Worm (Caenorhabditis elegans): ENCODE data around the gene acl-7.

The acl-7 gene

DNA sequence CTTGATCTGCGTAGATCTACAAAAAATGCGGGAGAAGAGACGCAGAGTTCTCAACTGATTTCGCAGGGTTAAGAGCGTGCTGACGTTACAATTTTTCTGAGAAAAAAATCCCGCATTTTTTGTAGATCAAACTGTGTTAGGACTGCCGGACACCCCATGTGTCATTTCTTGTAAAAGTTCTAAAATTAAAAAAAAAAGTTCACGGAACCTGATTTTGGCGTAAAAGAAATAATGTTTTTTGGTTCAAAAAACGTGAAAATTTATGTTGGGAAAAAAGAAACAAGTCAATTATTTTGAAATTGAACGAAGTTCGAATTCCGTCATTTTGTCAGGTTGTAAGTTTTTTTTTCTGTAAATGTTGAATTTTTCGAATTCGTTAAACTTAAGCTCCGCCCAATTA lies 39.9 kb downstream of the acl-7 start, which contains the start of gene Y46G5A.34:
Y46G5A.34 (plus strand) TSS at position 301 of the 400 bp plus-strand sequence.
- no peak for TF ChIP-seq nhr-6 (tag; optimal IDR thresholded peaks at IDR 0.05)
- TF ChIP-seq dmd-4 (tag; optimal IDR thresholded peaks at IDR 0.05): no peak
- TF ChIP-seq nhr-10 (tag; optimal IDR thresholded peaks at IDR 0.05): no peak
- TF ChIP-seq unc-62 (GFP tag; optimal IDR thresholded peaks at IDR 0.05): no peak
- no peak for TF ChIP-seq ztf-1 (GFP tag; conservative IDR thresholded peaks at IDR 0.05)
- no peak for TF ChIP-seq F13H6.1 (tag; optimal IDR thresholded peaks at IDR 0.05)
- TF ChIP-seq sma-9 (GFP tag; optimal IDR thresholded peaks at IDR 0.05): no peak
- TF ChIP-seq sma-9 (tag; optimal IDR thresholded peaks at IDR 0.05): no peak
- TF ChIP-seq sem-4 (tag; optimal IDR thresholded peaks at IDR 0.05): no peak

DNA sequence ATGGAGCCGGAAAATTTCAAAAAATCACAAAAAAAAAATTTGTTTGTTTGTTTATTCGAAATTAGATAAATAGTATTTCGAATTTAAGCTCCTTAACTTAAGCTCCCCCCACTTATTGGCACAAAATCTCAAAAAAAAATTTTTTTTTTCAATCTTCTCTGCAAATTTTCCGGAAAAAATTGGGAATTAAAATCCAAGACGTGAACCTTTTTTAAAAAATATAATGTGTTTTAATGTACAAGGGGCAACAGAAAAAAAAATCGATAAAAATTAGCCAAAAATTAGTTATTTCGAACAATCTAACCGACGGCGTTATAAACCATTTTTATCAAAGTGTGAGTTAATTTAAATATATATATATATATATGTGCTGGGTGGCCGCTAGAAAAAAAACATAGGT lies 41.9 kb downstream of the acl-7 start, which contains the start of gene Y46G5A.14:
Y46G5A.14 (plus strand) TSS at position 301 of the 400 bp plus-strand sequence.
- TF ChIP-seq sma-9 (GFP tag; optimal IDR thresholded peaks at IDR 0.05): no peak
- TF ChIP-seq sma-9 (tag; optimal IDR thresholded peaks at IDR 0.05): no peak
- TF ChIP-seq unc-62 (GFP tag; optimal IDR thresholded peaks at IDR 0.05): no peak
- no peak for TF ChIP-seq lin-39 (tag; optimal IDR thresholded peaks at IDR 0.05)
- TF ChIP-seq F13H6.1 (tag; optimal IDR thresholded peaks at IDR 0.05): no peak
- no peak for TF ChIP-seq mbf-1 (tag; optimal IDR thresholded peaks at IDR 0.05)
- TF ChIP-seq egl-27 (tag; optimal IDR thresholded peaks at IDR 0.05): no peak

DNA sequence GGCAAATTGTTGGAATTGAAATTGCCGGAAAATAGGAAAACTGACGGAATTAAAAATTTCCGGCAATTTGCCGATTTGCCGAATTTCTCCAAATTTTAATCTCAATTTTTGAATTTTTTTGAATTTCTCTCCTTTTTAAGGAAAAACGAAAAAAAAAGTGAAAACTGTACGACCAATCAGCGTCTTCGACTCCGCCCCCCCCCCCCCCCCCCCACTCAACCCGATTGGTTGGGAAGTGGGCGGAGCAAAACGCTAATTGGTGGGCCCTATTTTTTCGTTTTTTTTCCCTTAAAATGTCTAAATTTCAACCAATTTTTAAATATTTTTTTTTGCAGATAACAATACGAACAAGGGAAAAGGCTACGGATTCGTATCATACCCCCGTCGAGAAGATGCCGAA lies 46.3 kb downstream of the acl-7 start:
- TF ChIP-seq elt-3 (tag; optimal IDR thresholded peaks at IDR 0.05): no peak
- TF ChIP-seq R02D3.7 (tag; optimal IDR thresholded peaks at IDR 0.05): no peak
- TF ChIP-seq C34F6.9 (tag; optimal IDR thresholded peaks at IDR 0.05): no peak

DNA sequence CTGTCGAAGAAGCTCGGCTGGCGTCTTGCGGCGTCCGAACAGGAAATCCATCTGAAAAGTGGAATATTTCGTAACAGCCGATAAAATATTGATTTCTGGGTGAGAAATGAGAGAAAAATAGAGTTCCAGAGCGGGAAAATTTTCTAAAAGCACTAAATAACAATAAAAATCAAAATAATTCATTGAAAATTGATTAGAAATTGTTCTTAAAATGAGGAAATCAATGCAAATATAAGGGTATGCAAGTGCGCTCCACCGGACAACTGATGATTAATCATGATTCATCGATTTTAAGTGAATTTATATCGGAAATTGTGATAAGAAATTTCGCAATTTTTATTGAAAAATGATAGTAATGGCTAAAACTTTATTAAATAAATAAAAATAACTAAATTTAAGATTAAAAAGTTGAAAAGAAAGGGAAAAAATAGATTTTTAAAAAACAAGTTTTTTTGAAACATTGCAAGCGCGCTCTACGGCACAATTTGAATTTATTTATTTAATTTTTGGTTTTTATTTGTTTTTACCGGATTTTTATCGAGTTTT lies 48.0 kb downstream of the acl-7 start, which contains the start of the genes vps-2 and tiar-2:
vps-2 (minus strand) TSS at position 51 of the 546 bp plus-strand sequence.
tiar-2 (plus strand) TSS at position 520 of the 546 bp plus-strand sequence.
- peak in 1 of 2 experiments; percentile 87 for TF ChIP-seq lsy-2 (tag; optimal IDR thresholded peaks at IDR 0.05)
- peak; percentile 34 for TF ChIP-seq nhr-21 (tag; optimal IDR thresholded peaks at IDR 0.05)
- TF ChIP-seq lin-11 (tag; optimal IDR thresholded peaks at IDR 0.05): no peak
- TF ChIP-seq gmeb-1 (tag; optimal IDR thresholded peaks at IDR 0.05): peak; percentile 74
- no peak for TF ChIP-seq ceh-16 (tag; optimal IDR thresholded peaks at IDR 0.05)
- TF ChIP-seq ztf-4 (tag; optimal IDR thresholded peaks at IDR 0.05): no peak
- no peak for TF ChIP-seq nhr-23 (tag; optimal IDR thresholded peaks at IDR 0.05)
- peak; percentile 18 for TF ChIP-seq F13H6.1 (tag; optimal IDR thresholded peaks at IDR 0.05)
- no peak for TF ChIP-seq R02D3.7 (tag; optimal IDR thresholded peaks at IDR 0.05)
- peak; percentile 55 for TF ChIP-seq nhr-25 (tag; optimal IDR thresholded peaks at IDR 0.05)
- TF ChIP-seq nhr-6 (tag; optimal IDR thresholded peaks at IDR 0.05): peak; percentile 2
- TF ChIP-seq sem-4 (tag; optimal IDR thresholded peaks at IDR 0.05): peak; percentile 20
- TF ChIP-seq skn-1 (tag; optimal IDR thresholded peaks at IDR 0.05): peak; percentile 70
- TF ChIP-seq sma-3 (GFP tag; optimal IDR thresholded peaks at IDR 0.05): peak; percentile 53
- TF ChIP-seq lin-13 (GFP tag; optimal IDR thresholded peaks at IDR 0.05): peak; percentile 69
- TF ChIP-seq lin-39 (tag; optimal IDR thresholded peaks at IDR 0.05): no peak
- TF ChIP-seq crh-2 (tag; optimal IDR thresholded peaks at IDR 0.05): peak; percentile 63
- TF ChIP-seq fos-1 (tag; optimal IDR thresholded peaks at IDR 0.05): peak; percentile 100
- TF ChIP-seq snpc-4 (tag; optimal IDR thresholded peaks at IDR 0.05): peak; percentile 22
- no peak for TF ChIP-seq elt-1 (tag; optimal IDR thresholded peaks at IDR 0.05)
- peak; percentile 94 for TF ChIP-seq C34F6.9 (tag; optimal IDR thresholded peaks at IDR 0.05)
- no peak for TF ChIP-seq mbf-1 (tag; optimal IDR thresholded peaks at IDR 0.05)
- no peak for TF ChIP-seq unc-39 (tag; optimal IDR thresholded peaks at IDR 0.05)
- TF ChIP-seq nhr-129 (tag; optimal IDR thresholded peaks at IDR 0.05): peak; percentile 20
- peak; percentile 36 for TF ChIP-seq mab-5 (tag; optimal IDR thresholded peaks at IDR 0.05)
- peak; percentile 79 for TF ChIP-seq unc-55 (GFP tag; optimal IDR thresholded peaks at IDR 0.05)
- no peak for TF ChIP-seq unc-62 (GFP tag; optimal IDR thresholded peaks at IDR 0.05)

DNA sequence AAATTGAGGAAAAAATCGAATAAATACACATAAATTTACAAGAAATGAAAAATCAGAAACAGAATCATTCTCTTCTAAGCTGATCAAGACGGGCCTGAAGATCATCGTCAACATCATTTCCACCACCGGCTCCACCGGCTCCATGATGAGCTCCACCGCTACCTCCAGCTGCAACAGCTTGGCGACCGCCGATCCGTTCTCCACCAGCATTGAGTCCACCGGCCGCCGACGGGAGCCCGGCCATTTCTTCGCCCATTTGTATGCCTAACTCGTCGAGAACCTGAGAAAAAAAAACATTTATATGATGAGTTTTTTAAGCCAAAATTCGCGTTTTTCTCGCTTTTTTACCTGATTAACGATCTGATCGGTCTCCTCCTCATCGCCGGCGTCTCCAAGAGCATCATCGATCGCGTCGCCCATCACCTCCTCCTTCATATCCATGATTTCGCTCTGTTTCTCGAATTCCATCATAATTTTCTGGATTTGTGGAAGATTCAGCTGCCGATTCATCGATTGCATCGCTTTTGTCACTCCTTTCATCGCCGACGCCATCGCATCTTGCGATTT lies 48.9 kb downstream of the acl-7 start:
- no peak for TF ChIP-seq F13H6.1 (tag; optimal IDR thresholded peaks at IDR 0.05)
- TF ChIP-seq unc-39 (tag; optimal IDR thresholded peaks at IDR 0.05): no peak
- no peak for TF ChIP-seq nhr-10 (tag; optimal IDR thresholded peaks at IDR 0.05)

Data from whole organism, L2 larva.